Worm (Caenorhabditis elegans) whole organism, L4/young adult: Measurements from ENCODE around the gene cyp-33C6.

Experiments
- dao-5 ChIP-seq: sonication (generic microtip); optimal IDR thresholded peaks from 2 replicates; lab custom pipeline; 2016; ENCODE audit warnings: missing genotype, missing genetic modification characterization, moderate library complexity, missing compliant biosample characterization
- him-1 ChIP-seq: sonication (generic microtip); optimal IDR thresholded peaks from 2 replicates; lab custom pipeline; 2016; ENCODE audit warnings: missing genotype, missing genetic modification reagents, missing genetic modification characterization, missing compliant biosample characterization

- TF ChIP-seq dao-5 (tag; lab: Kevin White, UChicago) (no peak), him-1 (tag; lab: Kevin White, UChicago) (no peak)
These were observed 28.8 kb upstream of the cyp-33C6 start, which contains the start of gene nhr-59 for ce11 chrV:2278052-2278451.
